Worm (Caenorhabditis elegans) whole organism, L2 larva: ENCODE results near the gene nep-12.
A peak's percentile ranks its signal among the peaks of the same experiment; 100 is the strongest.

ENCODE experiments used
- C34F6.9 ChIP-seq: fragments of 150-350 bp; optimal IDR thresholded peaks from 2 replicates; lab custom pipeline; 2014; ENCODE audit warnings: missing biosample characterization, missing genetic modification characterization
- F13H6.1 ChIP-seq: sonication (generic microtip); optimal IDR thresholded peaks from 2 replicates; lab custom pipeline; 2016; ENCODE audit warnings: missing genetic modification characterization, missing compliant biosample characterization
- R02D3.7 ChIP-seq: fragments of 150-350 bp; optimal IDR thresholded peaks from 2 replicates; lab custom pipeline; 2014; ENCODE audit warnings: missing biosample characterization, missing genetic modification characterization
- Y55F3AM.14 ChIP-seq: fragments of 200-800 bp; sonication (Bioruptor generic); optimal IDR thresholded peaks from 2 replicates; lab custom pipeline; 2018; ENCODE audit warnings: mild to moderate bottlenecking, missing genetic modification characterization, missing compliant biosample characterization
- ZK546.5 ChIP-seq: sonication (generic microtip); optimal IDR thresholded peaks from 2 replicates; lab custom pipeline; 2017; ENCODE audit warnings: missing biosample characterization, missing genetic modification characterization
- alr-1 ChIP-seq: fragments of 150-350 bp; optimal IDR thresholded peaks from 2 replicates; lab custom pipeline; 2014; ENCODE audit warnings: missing biosample characterization, missing genetic modification characterization
- aly-2 ChIP-seq: fragments of 150-350 bp; optimal IDR thresholded peaks from 2 replicates; lab custom pipeline; 2014; ENCODE audit warnings: missing biosample characterization, missing genetic modification characterization
- ama-1 ChIP-seq: fragments of 150-350 bp; optimal IDR thresholded peaks from 2 replicates; lab custom pipeline; 2018; ENCODE audit warnings: inconsistent platforms
- blmp-1 ChIP-seq: sonication (generic microtip); optimal IDR thresholded peaks from 2 replicates; lab custom pipeline; 2017; ENCODE audit warnings: missing genetic modification characterization, mild to moderate bottlenecking, missing compliant biosample characterization, antibody characterized with exemption, moderate library complexity; ENCODE audit not compliant: insufficient read depth
- ceh-82 ChIP-seq: fragments of 150-350 bp; optimal IDR thresholded peaks from 2 replicates; lab custom pipeline; 2014; ENCODE audit warnings: missing biosample characterization, missing genetic modification characterization
- crh-2 ChIP-seq: sonication (generic microtip); optimal IDR thresholded peaks from 2 replicates; lab custom pipeline; 2017; ENCODE audit warnings: missing biosample characterization, missing genetic modification characterization
- dmd-4 ChIP-seq: sonication (generic microtip); optimal IDR thresholded peaks from 2 replicates; lab custom pipeline; 2017; ENCODE audit warnings: missing biosample characterization, missing genetic modification characterization
- egl-27 ChIP-seq: sonication (generic microtip); optimal IDR thresholded peaks from 3 replicates; lab custom pipeline; 2017; ENCODE audit warnings: missing biosample characterization, missing genetic modification reagents, missing genetic modification characterization
- elt-1 ChIP-seq: fragments of 150-350 bp; optimal IDR thresholded peaks from 2 replicates; lab custom pipeline; 2014; ENCODE audit warnings: missing biosample characterization, missing genetic modification characterization
- elt-3 ChIP-seq: sonication (generic microtip); optimal IDR thresholded peaks from 2 replicates; lab custom pipeline; 2017; ENCODE audit warnings: missing biosample characterization, missing genetic modification characterization
- fos-1 ChIP-seq: fragments of 150-350 bp; optimal IDR thresholded peaks from 2 replicates; lab custom pipeline; 2014; ENCODE audit warnings: missing biosample characterization, missing genetic modification characterization
- gmeb-1 ChIP-seq: fragments of 150-350 bp; optimal IDR thresholded peaks from 2 replicates; lab custom pipeline; 2014; ENCODE audit warnings: missing biosample characterization, missing genetic modification characterization
- lin-11 ChIP-seq: fragments of 150-350 bp; sonication (generic microtip); optimal IDR thresholded peaks from 2 replicates; lab custom pipeline; 2014; ENCODE audit warnings: missing biosample characterization, missing genetic modification characterization, inconsistent platforms, mixed read lengths
- lin-13 ChIP-seq: fragments of 150-350 bp; optimal IDR thresholded peaks from 2 replicates; lab custom pipeline; 2014; ENCODE audit warnings: missing biosample characterization, missing genetic modification reagents, missing genetic modification characterization
- lin-39 ChIP-seq: fragments of 150-350 bp; optimal IDR thresholded peaks from 2 replicates; lab custom pipeline; 2014; ENCODE audit warnings: missing biosample characterization, missing genetic modification reagents, missing genetic modification characterization
- lsy-2 ChIP-seq, 2 experiments: fragments of 150-350 bp in 1 of 2; sonication (generic microtip) in 1 of 2; optimal IDR thresholded peaks; 2 replicates each; lab custom pipeline; 2014 to 2017; ENCODE audit warnings: missing biosample characterization in 2 of 2, missing genetic modification characterization in 2 of 2
- mab-5 ChIP-seq: fragments of 150-350 bp; optimal IDR thresholded peaks from 2 replicates; lab custom pipeline; 2014; ENCODE audit warnings: missing biosample characterization, missing genetic modification characterization
- mbf-1 ChIP-seq: sonication (generic microtip); optimal IDR thresholded peaks from 2 replicates; lab custom pipeline; 2017; ENCODE audit warnings: missing biosample characterization, missing genetic modification characterization
- mdl-1 ChIP-seq, 2 experiments: fragments of 150-350 bp in 1 of 2; sonication (generic microtip) in 1 of 2; optimal IDR thresholded peaks; 2 replicates each; lab custom pipeline; 2017; ENCODE audit warnings: missing biosample characterization in 2 of 2, missing genetic modification characterization in 2 of 2
- nhr-10 ChIP-seq: sonication (generic microtip); optimal IDR thresholded peaks from 2 replicates; lab custom pipeline; 2017; ENCODE audit warnings: missing biosample characterization, missing genetic modification characterization
- nhr-11 ChIP-seq: fragments of 150-350 bp; optimal IDR thresholded peaks from 2 replicates; lab custom pipeline; 2014; ENCODE audit warnings: missing biosample characterization, missing genetic modification characterization
- nhr-12 ChIP-seq: fragments of 150-350 bp; optimal IDR thresholded peaks from 2 replicates; lab custom pipeline; 2014; ENCODE audit warnings: missing biosample characterization, missing genetic modification characterization
- nhr-129 ChIP-seq: fragments of 150-350 bp; optimal IDR thresholded peaks from 2 replicates; lab custom pipeline; 2014; ENCODE audit warnings: missing biosample characterization, missing genetic modification characterization
- nhr-21 ChIP-seq: fragments of 150-350 bp; optimal IDR thresholded peaks from 2 replicates; lab custom pipeline; 2014; ENCODE audit warnings: missing biosample characterization, missing genetic modification characterization
- nhr-23 ChIP-seq: fragments of 150-350 bp; optimal IDR thresholded peaks from 2 replicates; lab custom pipeline; 2014; ENCODE audit warnings: missing biosample characterization, missing genetic modification reagents, missing genetic modification characterization
- nhr-237 ChIP-seq: fragments of 150-350 bp; optimal IDR thresholded peaks from 2 replicates; lab custom pipeline; 2014; ENCODE audit warnings: missing biosample characterization, missing genetic modification characterization
- nhr-25 ChIP-seq: fragments of 150-350 bp; sonication (generic microtip); optimal IDR thresholded peaks from 3 replicates; lab custom pipeline; 2014; ENCODE audit warnings: missing biosample characterization, missing genetic modification characterization
- nhr-6 ChIP-seq: fragments of 150-350 bp; optimal IDR thresholded peaks from 2 replicates; lab custom pipeline; 2014; ENCODE audit warnings: missing biosample characterization, missing genetic modification characterization
- nhr-77 ChIP-seq: fragments of 150-350 bp; optimal IDR thresholded peaks from 2 replicates; lab custom pipeline; 2014; ENCODE audit warnings: missing biosample characterization, missing genetic modification characterization
- peb-1 ChIP-seq: fragments of 150-350 bp; optimal IDR thresholded peaks from 2 replicates; lab custom pipeline; 2014; ENCODE audit warnings: missing biosample characterization, missing genetic modification characterization
- sem-4 ChIP-seq: fragments of 150-350 bp; optimal IDR thresholded peaks from 2 replicates; lab custom pipeline; 2014; ENCODE audit warnings: missing biosample characterization, missing genetic modification reagents, missing genetic modification characterization
- skn-1 ChIP-seq: sonication (generic microtip); optimal IDR thresholded peaks from 2 replicates; lab custom pipeline; 2017; ENCODE audit warnings: missing biosample characterization, missing genetic modification characterization
- sma-3 ChIP-seq: sonication (generic microtip); optimal IDR thresholded peaks from 2 replicates; lab custom pipeline; 2016; ENCODE audit warnings: missing genetic modification reagents, missing genetic modification characterization, missing compliant biosample characterization
- sma-9 ChIP-seq, 2 experiments: fragments of 150-350 bp in 1 of 2; sonication (generic microtip) in 1 of 2; optimal IDR thresholded peaks; 2 replicates each; lab custom pipeline; 2014 to 2016; ENCODE audit warnings: missing genetic modification characterization in 2 of 2, mild to moderate bottlenecking in 1 of 2, missing biosample characterization in 1 of 2, missing compliant biosample characterization in 1 of 2, missing genetic modification reagents in 1 of 2, moderate library complexity in 1 of 2
- unc-39 ChIP-seq: fragments of 150-350 bp; optimal IDR thresholded peaks from 2 replicates; lab custom pipeline; 2014; ENCODE audit warnings: missing biosample characterization, missing genetic modification characterization
- unc-55 ChIP-seq: fragments of 150-350 bp; sonication (generic microtip); optimal IDR thresholded peaks from 3 replicates; lab custom pipeline; 2014; ENCODE audit warnings: missing biosample characterization, missing genetic modification reagents, missing genetic modification characterization
- unc-62 ChIP-seq: fragments of 150-350 bp; optimal IDR thresholded peaks from 2 replicates; lab custom pipeline; 2014; ENCODE audit warnings: missing biosample characterization, missing genetic modification reagents, missing genetic modification characterization
- zag-1 ChIP-seq: fragments of 150-350 bp; optimal IDR thresholded peaks from 2 replicates; lab custom pipeline; 2014; ENCODE audit warnings: missing biosample characterization, missing genetic modification characterization
- ztf-1 ChIP-seq: fragments of 200-800 bp; sonication (Bioruptor generic); conservative IDR thresholded peaks from 2 replicates; pipeline ENCODE4 v1.3.6; 2022; ENCODE audit warnings: missing genetic modification characterization, missing compliant biosample characterization
- ztf-11 ChIP-seq: sonication (generic microtip); optimal IDR thresholded peaks from 2 replicates; lab custom pipeline; 2017; ENCODE audit warnings: missing biosample characterization, missing genetic modification characterization
- ztf-4 ChIP-seq: fragments of 150-350 bp; optimal IDR thresholded peaks from 2 replicates; lab custom pipeline; 2014; ENCODE audit warnings: missing biosample characterization, missing genetic modification characterization

The nep-12 gene

DNA sequence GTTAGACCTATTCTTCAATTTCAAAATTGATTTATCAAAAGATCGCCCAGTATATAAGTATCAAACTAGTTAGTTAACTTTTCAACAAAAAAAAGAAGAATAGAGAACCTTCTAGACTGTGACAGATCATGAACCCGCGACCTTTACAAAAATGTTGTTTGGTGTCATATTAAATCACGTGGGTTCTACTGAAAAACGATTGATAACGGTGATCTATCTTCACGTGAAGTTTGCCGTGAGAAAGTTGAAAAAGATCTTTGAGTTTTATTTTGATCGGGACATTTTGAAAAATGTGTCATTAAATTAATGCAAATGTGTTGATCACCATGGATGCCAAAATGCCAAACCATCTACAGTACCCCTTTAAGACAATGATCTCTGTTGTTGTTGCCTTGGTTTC, 36.0 kb downstream of the nep-12 start:
- peak; percentile 54 for TF ChIP-seq nhr-21
- TF ChIP-seq nhr-77 (tag; lab: Kevin White, UChicago): no peak
- peak; percentile 21 for TF ChIP-seq blmp-1
- TF ChIP-seq sma-9 (GFP tag; optimal IDR thresholded peaks at IDR 0.05; lab: Kevin White, UChicago): peak; percentile 44
- TF ChIP-seq sma-9 (tag; optimal IDR thresholded peaks at IDR 0.05; lab: Kevin White, UChicago): no peak
- TF ChIP-seq nhr-25: peak; percentile 55
- peak; percentile 43 for TF ChIP-seq sma-3 (GFP tag; lab: Kevin White, UChicago)

DNA sequence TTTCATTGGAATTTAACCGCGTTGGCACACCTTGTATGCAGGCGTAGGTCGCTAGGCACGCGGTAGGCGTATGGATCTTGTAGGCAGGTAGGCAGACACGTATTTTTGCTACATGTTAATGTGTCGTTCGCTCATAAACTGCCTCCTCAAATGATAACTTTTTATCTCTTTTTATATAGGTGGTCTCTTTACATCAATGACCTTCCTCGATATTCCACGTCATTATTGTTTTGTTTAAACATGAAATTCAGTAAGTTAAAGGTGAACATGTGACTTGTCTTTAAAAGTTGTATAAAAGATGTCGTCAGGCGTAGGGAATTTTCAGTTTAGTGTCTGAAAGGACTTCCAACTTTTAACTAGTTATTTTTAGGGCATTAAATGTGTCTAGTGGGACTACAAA, 36.6 kb downstream of the nep-12 start:
- TF ChIP-seq gmeb-1 (tag; lab: Kevin White, UChicago) (peak; percentile 28), ztf-4 (no peak), crh-2 (tag; lab: Kevin White, UChicago) (peak; percentile 69), nhr-25 (peak; percentile 28), blmp-1 (no peak), sma-9 (GFP tag; optimal IDR thresholded peaks at IDR 0.05; lab: Kevin White, UChicago) (peak; percentile 31), sma-9 (tag; optimal IDR thresholded peaks at IDR 0.05; lab: Kevin White, UChicago) (no peak)

DNA sequence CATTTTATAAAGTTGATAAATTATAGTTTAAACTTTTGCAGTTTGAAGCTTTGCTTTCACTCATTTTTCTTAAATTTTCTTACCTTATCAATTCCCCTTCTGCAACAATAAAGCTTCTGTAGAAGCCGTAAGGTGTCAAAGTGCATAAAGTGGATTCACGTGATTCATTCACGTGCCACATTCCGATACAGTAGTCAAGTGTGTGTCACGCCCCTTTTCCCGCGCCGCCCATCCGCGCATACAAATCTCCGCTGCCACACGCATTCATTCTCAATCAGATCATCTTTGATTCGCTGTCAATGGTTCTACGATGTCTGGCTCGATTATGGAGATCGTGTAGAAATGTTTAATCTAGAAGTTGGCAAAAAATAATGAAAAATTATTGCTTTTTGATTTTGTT, 37.3 kb downstream of the nep-12 start:
- TF ChIP-seq crh-2 (tag; lab: Kevin White, UChicago): no peak
- TF ChIP-seq sma-9 (GFP tag; optimal IDR thresholded peaks at IDR 0.05; lab: Kevin White, UChicago): peak; percentile 40
- no peak for TF ChIP-seq sma-9 (tag; optimal IDR thresholded peaks at IDR 0.05; lab: Kevin White, UChicago)
- peak; percentile 12 for TF ChIP-seq sma-3 (GFP tag; lab: Kevin White, UChicago)
- TF ChIP-seq lsy-2 (tag; optimal IDR thresholded peaks at IDR 0.05; lab: Kevin White, UChicago): peak in 1 of 2 experiments; percentile 4
- peak; percentile 18 for TF ChIP-seq nhr-25
- no peak for TF ChIP-seq ztf-1
- peak; percentile 33 for TF ChIP-seq nhr-21

DNA sequence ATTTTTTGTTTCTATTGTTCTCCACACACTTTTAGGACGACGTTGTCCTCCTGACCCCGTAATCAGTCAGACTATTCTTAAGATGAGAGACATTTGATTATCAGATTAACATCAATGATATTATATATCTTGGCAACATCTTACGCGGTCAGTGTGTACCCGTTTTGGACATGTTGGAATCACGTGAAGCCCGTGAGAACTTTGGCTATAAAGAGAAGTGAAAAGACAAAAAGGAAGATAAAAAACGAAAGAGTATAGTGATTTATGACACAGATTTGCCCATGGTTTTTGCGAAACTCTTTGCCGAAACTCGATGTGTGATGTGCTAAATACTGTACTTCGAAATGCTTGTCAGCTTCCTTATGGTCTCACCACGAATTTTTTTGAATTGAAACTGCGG, 39.1 kb downstream of the nep-12 start:
- no peak for TF ChIP-seq nhr-237 (tag; lab: Kevin White, UChicago)
- no peak for TF ChIP-seq R02D3.7 (tag; lab: Kevin White, UChicago)
- TF ChIP-seq F13H6.1 (tag; lab: Kevin White, UChicago): no peak
- TF ChIP-seq nhr-23 (tag; lab: Kevin White, UChicago): no peak
- TF ChIP-seq elt-3 (tag; lab: Kevin White, UChicago): no peak
- no peak for TF ChIP-seq aly-2 (tag; lab: Kevin White, UChicago)
- TF ChIP-seq unc-62: no peak
- TF ChIP-seq elt-1 (tag; lab: Kevin White, UChicago): no peak
- TF ChIP-seq egl-27 (tag; lab: Kevin White, UChicago): peak; percentile 78
- no peak for TF ChIP-seq ceh-82
- no peak for TF ChIP-seq mbf-1
- TF ChIP-seq lin-39: no peak
- TF ChIP-seq mdl-1 (tag; optimal IDR thresholded peaks at IDR 0.05; lab: Kevin White, UChicago): peak in 1 of 2 experiments; percentile 2
- TF ChIP-seq blmp-1: peak; percentile 88
- no peak for TF ChIP-seq dmd-4 (tag; lab: Kevin White, UChicago)
- TF ChIP-seq C34F6.9: no peak
- no peak for TF ChIP-seq nhr-77 (tag; lab: Kevin White, UChicago)
- TF ChIP-seq nhr-11: peak; percentile 43
- TF ChIP-seq mab-5 (tag; lab: Kevin White, UChicago): no peak
- no peak for TF ChIP-seq ztf-11 (tag; lab: Kevin White, UChicago)
- TF ChIP-seq nhr-12 (tag; lab: Kevin White, UChicago): no peak
- no peak for TF ChIP-seq unc-55 (GFP tag; lab: Kevin White, UChicago)
- no peak for TF ChIP-seq alr-1 (tag; lab: Kevin White, UChicago)
- TF ChIP-seq skn-1 (tag; lab: Kevin White, UChicago): no peak
- TF ChIP-seq nhr-129 (tag; lab: Kevin White, UChicago): peak; percentile 13
- no peak for TF ChIP-seq ztf-1
- no peak for TF ChIP-seq lin-11 (tag; lab: Kevin White, UChicago)
- peak; percentile 44 for TF ChIP-seq crh-2 (tag; lab: Kevin White, UChicago)
- no peak for TF ChIP-seq peb-1 (tag; lab: Kevin White, UChicago)
- TF ChIP-seq ama-1: no peak
- TF ChIP-seq unc-39 (tag; lab: Kevin White, UChicago): no peak
- TF ChIP-seq sma-9 (GFP tag; optimal IDR thresholded peaks at IDR 0.05; lab: Kevin White, UChicago): peak; percentile 96
- TF ChIP-seq sma-9 (tag; optimal IDR thresholded peaks at IDR 0.05; lab: Kevin White, UChicago): peak; percentile 3
- peak; percentile 50 for TF ChIP-seq ztf-4
- TF ChIP-seq lsy-2 (tag; optimal IDR thresholded peaks at IDR 0.05; lab: Kevin White, UChicago): peak in 1 of 2 experiments; percentile 37
- TF ChIP-seq nhr-10 (tag; lab: Kevin White, UChicago): no peak
- TF ChIP-seq zag-1: no peak
- no peak for TF ChIP-seq Y55F3AM.14
- peak; percentile 39 for TF ChIP-seq fos-1 (tag; lab: Kevin White, UChicago)
- no peak for TF ChIP-seq ZK546.5
- peak; percentile 33 for TF ChIP-seq gmeb-1 (tag; lab: Kevin White, UChicago)
- TF ChIP-seq nhr-25: peak; percentile 80
- TF ChIP-seq sem-4 (tag; lab: Kevin White, UChicago): no peak
- no peak for TF ChIP-seq nhr-6
- TF ChIP-seq lin-13: no peak
